Worm (Caenorhabditis elegans) whole organism, L3 larva: ENCODE results near the gene srj-57.

Experiments used
- ama-1 ChIP-seq: fragments of 150-350 bp; optimal IDR thresholded peaks from 2 replicates; lab custom pipeline; 2018
- ceh-16 ChIP-seq: sonication (generic microtip); optimal IDR thresholded peaks from 2 replicates; lab custom pipeline; 2017; ENCODE audit warnings: missing biosample characterization, missing genetic modification characterization
- ceh-28 ChIP-seq: fragments of 150-350 bp; optimal IDR thresholded peaks from 2 replicates; lab custom pipeline; 2014; ENCODE audit warnings: missing biosample characterization, missing genetic modification reagents, missing genetic modification characterization
- ceh-9 ChIP-seq: sonication (generic microtip); optimal IDR thresholded peaks from 2 replicates; lab custom pipeline; 2018; ENCODE audit warnings: missing biosample characterization, missing genetic modification characterization
- egl-27 ChIP-seq: sonication (generic microtip); optimal IDR thresholded peaks from 4 replicates; lab custom pipeline; 2017; ENCODE audit warnings: missing biosample characterization, missing genetic modification reagents, missing genetic modification characterization
- egl-5 ChIP-seq: fragments of 150-350 bp; optimal IDR thresholded peaks from 2 replicates; lab custom pipeline; 2017; ENCODE audit warnings: missing biosample characterization, missing genetic modification reagents, missing genetic modification characterization, inconsistent platforms
- elt-1 ChIP-seq: fragments of 150-350 bp; optimal IDR thresholded peaks from 2 replicates; lab custom pipeline; 2014; ENCODE audit warnings: missing biosample characterization, missing genetic modification characterization
- elt-2 ChIP-seq: sonication (generic microtip); optimal IDR thresholded peaks from 2 replicates; lab custom pipeline; 2016; ENCODE audit warnings: missing genetic modification reagents, mild to moderate bottlenecking, missing genetic modification characterization, missing compliant biosample characterization
- eor-1 ChIP-seq, 2 experiments: fragments of 150-350 bp; optimal IDR thresholded peaks; 2 replicates each; lab custom pipeline; 2014 to 2018; ENCODE audit warnings: missing biosample characterization in 2 of 2, missing genetic modification characterization in 2 of 2
- fkh-10 ChIP-seq: sonication (generic microtip); optimal IDR thresholded peaks from 2 replicates; lab custom pipeline; 2017; ENCODE audit warnings: missing biosample characterization, missing genetic modification reagents, missing genetic modification characterization
- hmg-11 ChIP-seq: sonication (generic microtip); optimal IDR thresholded peaks from 2 replicates; lab custom pipeline; 2016; ENCODE audit warnings: missing genetic modification characterization, missing compliant biosample characterization
- jun-1 ChIP-seq: fragments of 150-350 bp; optimal IDR thresholded peaks from 2 replicates; lab custom pipeline; 2014; ENCODE audit warnings: missing biosample characterization, missing genetic modification reagents, missing genetic modification characterization
- lin-15B ChIP-seq: fragments of 150-350 bp; optimal IDR thresholded peaks from 2 replicates; lab custom pipeline; 2014; ENCODE audit warnings: missing biosample characterization, missing genetic modification characterization
- lsy-12 ChIP-seq: sonication (generic microtip); optimal IDR thresholded peaks from 2 replicates; lab custom pipeline; 2016; ENCODE audit warnings: mild to moderate bottlenecking, missing genetic modification characterization, missing compliant biosample characterization
- mdl-1 ChIP-seq: fragments of 150-350 bp; optimal IDR thresholded peaks from 2 replicates; lab custom pipeline; 2014; ENCODE audit warnings: missing biosample characterization, missing genetic modification characterization
- nhr-12 ChIP-seq: fragments of 150-350 bp; optimal IDR thresholded peaks from 2 replicates; lab custom pipeline; 2014; ENCODE audit warnings: missing biosample characterization, missing genetic modification characterization
- nhr-237 ChIP-seq: fragments of 150-350 bp; optimal IDR thresholded peaks from 2 replicates; lab custom pipeline; 2014; ENCODE audit warnings: missing biosample characterization, missing genetic modification characterization
- nhr-25 ChIP-seq: sonication (generic microtip); optimal IDR thresholded peaks from 2 replicates; lab custom pipeline; 2017; ENCODE audit warnings: missing biosample characterization, missing genetic modification characterization
- nhr-28 ChIP-seq: fragments of 150-350 bp; optimal IDR thresholded peaks from 2 replicates; lab custom pipeline; 2014; ENCODE audit warnings: missing biosample characterization, missing genetic modification characterization
- nhr-76 ChIP-seq: fragments of 150-350 bp; sonication (generic microtip); optimal IDR thresholded peaks from 5 replicates; lab custom pipeline; 2014; ENCODE audit warnings: missing biosample characterization, missing genetic modification characterization
- pha-4 ChIP-seq: fragments of 150-350 bp; optimal IDR thresholded peaks from 2 replicates; lab custom pipeline; 2014; ENCODE audit warnings: missing biosample characterization, missing genetic modification reagents, missing genetic modification characterization
- pqm-1 ChIP-seq: fragments of 150-350 bp; optimal IDR thresholded peaks from 2 replicates; lab custom pipeline; 2017; ENCODE audit warnings: missing biosample characterization, missing genetic modification characterization, inconsistent platforms
- sea-2 ChIP-seq: fragments of 150-350 bp; sonication (generic microtip); optimal IDR thresholded peaks from 4 replicates; lab custom pipeline; 2014; ENCODE audit warnings: missing biosample characterization, missing genetic modification reagents, missing genetic modification characterization
- skn-1 ChIP-seq: fragments of 150-350 bp; optimal IDR thresholded peaks from 2 replicates; lab custom pipeline; 2014; ENCODE audit warnings: missing biosample characterization, missing genetic modification characterization
- tbx-2 ChIP-seq: sonication (generic microtip); optimal IDR thresholded peaks from 2 replicates; lab custom pipeline; 2016; ENCODE audit warnings: mild to moderate bottlenecking, missing genetic modification characterization, missing compliant biosample characterization
- unc-39 ChIP-seq: sonication (generic microtip); optimal IDR thresholded peaks from 4 replicates; lab custom pipeline; 2017; ENCODE audit warnings: missing biosample characterization, missing genetic modification characterization
- unc-62 ChIP-seq: fragments of 150-350 bp; sonication (generic microtip); optimal IDR thresholded peaks from 4 replicates; lab custom pipeline; 2014; ENCODE audit warnings: missing biosample characterization, missing genetic modification reagents, missing genetic modification characterization
- zag-1 ChIP-seq: fragments of 150-350 bp; optimal IDR thresholded peaks from 2 replicates; lab custom pipeline; 2014; ENCODE audit warnings: missing biosample characterization, missing genetic modification characterization
- ztf-11 ChIP-seq: fragments of 150-350 bp; optimal IDR thresholded peaks from 2 replicates; lab custom pipeline; 2014; ENCODE audit warnings: missing biosample characterization, missing genetic modification characterization

The srj-57 gene

ce11 chrV:2881565-2881964 lies 26.2 kb upstream of the srj-57 start:
- TF ChIP-seq pqm-1 (tag; lab: Kevin White, UChicago) (peak; percentile 10), mdl-1 (no peak), zag-1 (tag; lab: Kevin White, UChicago) (no peak), elt-2 (peak; percentile 40), ceh-9 (tag; lab: Kevin White, UChicago) (no peak)

- TF ChIP-seq elt-2 (peak; percentile 57), mdl-1 (no peak)
These were observed 25.6 kb upstream of the srj-57 start, which contains the start of gene ifc-1 for ce11 chrV:2881016-2881415. Gene ifc-1, plus strand, starts transcription at chrV:2881393.

ce11 chrV:2880356-2880755 lies 25.0 kb upstream of the srj-57 start:
- TF ChIP-seq jun-1 (tag; lab: Kevin White, UChicago) (peak; percentile 59), pqm-1 (tag; lab: Kevin White, UChicago) (peak; percentile 49), nhr-28 (no peak), lin-15B (tag; lab: Kevin White, UChicago) (no peak), elt-2 (peak; percentile 84), nhr-237 (no peak)
- TF ChIP-seq, all 47 proteins: peak for 3

- TF ChIP-seq tbx-2 (tag; lab: Kevin White, UChicago) (no peak), ceh-16 (tag; lab: Kevin White, UChicago) (no peak), unc-39 (tag; lab: Kevin White, UChicago) (no peak), elt-1 (tag; lab: Kevin White, UChicago) (no peak), fkh-10 (no peak)
These were observed 24.4 kb upstream of the srj-57 start, which contains the start of gene str-39 for ce11 chrV:2879801-2880200. Gene str-39, minus strand, starts transcription at chrV:2879901.

- TF ChIP-seq elt-2, result peak; percentile 8
- no peak for TF ChIP-seq egl-27 (tag; lab: Kevin White, UChicago)
- TF ChIP-seq, all 47 proteins: peak for 1
These were observed 22.1 kb upstream of the srj-57 start, which contains the start of gene F37B4.10 for ce11 chrV:2877509-2877908. Gene F37B4.10, minus strand, starts transcription at chrV:2877609.

ce11 chrV:2876188-2876831 lies 20.9 kb upstream of the srj-57 start:
- no peak for TF ChIP-seq jun-1 (tag; lab: Kevin White, UChicago)
- TF ChIP-seq sea-2 (GFP tag; lab: Kevin White, UChicago), result no peak

ce11 chrV:2875422-2875821 lies 20.0 kb upstream of the srj-57 start, which contains the start of gene folt-2:
Gene folt-2, minus strand, starts transcription at chrV:2875600.
- TF ChIP-seq pha-4 (no peak), egl-5 (tag; lab: Kevin White, UChicago) (no peak), elt-2 (peak; percentile 75), pqm-1 (tag; lab: Kevin White, UChicago) (peak; percentile 49), elt-1 (tag; lab: Kevin White, UChicago) (no peak)

ce11 chrV:2872947-2873346 lies 17.6 kb upstream of the srj-57 start:
- TF ChIP-seq sea-2 (GFP tag; lab: Kevin White, UChicago) (no peak), ceh-28 (tag; lab: Kevin White, UChicago) (no peak), unc-62 (GFP tag; lab: Kevin White, UChicago) (no peak), ceh-16 (tag; lab: Kevin White, UChicago) (no peak), lsy-12 (tag; lab: Kevin White, UChicago) (no peak), nhr-12 (tag; lab: Kevin White, UChicago) (no peak), nhr-76 (tag; lab: Kevin White, UChicago) (no peak), ama-1 (lab: Kevin White, UChicago) (no peak), ztf-11 (tag; lab: Kevin White, UChicago) (no peak), eor-1 (tag; optimal IDR thresholded peaks at IDR 0.05; lab: Kevin White, UChicago) (no peak), lin-15B (tag; lab: Kevin White, UChicago) (no peak), tbx-2 (tag; lab: Kevin White, UChicago) (no peak), skn-1 (tag; lab: Kevin White, UChicago) (no peak), nhr-25 (no peak), jun-1 (tag; lab: Kevin White, UChicago) (no peak), hmg-11 (tag; lab: Kevin White, UChicago) (no peak)
